Worm (Caenorhabditis elegans) whole organism, young adult: ENCODE data around the gene Y46G5A.20.

Experiments used
- B0019.2 ChIP-seq: fragments of 200-800 bp; sonication (Bioruptor generic); conservative IDR thresholded peaks from 2 replicates; pipeline ENCODE4 v1.3.6; 2022; ENCODE audit warnings: missing genetic modification reagents, missing genetic modification characterization, missing compliant biosample characterization
- B0261.1 ChIP-seq: sonication (generic microtip); optimal IDR thresholded peaks from 2 replicates; lab custom pipeline; 2016; ENCODE audit warnings: mild to moderate bottlenecking, missing genetic modification characterization, moderate library complexity, missing compliant biosample characterization
- B0336.3 ChIP-seq: fragments of 200-800 bp; sonication (Bioruptor generic); IDR thresholded peaks from 2 replicates; pipeline ENCODE4 v1.3.6; 2022; ENCODE audit warnings: missing genetic modification characterization, missing compliant biosample characterization
- C06A6.2 ChIP-seq: fragments of 200-800 bp; sonication (Bioruptor generic); conservative IDR thresholded peaks from 2 replicates; pipeline ENCODE4 v1.3.6; 2022; ENCODE audit warnings: missing genetic modification characterization, missing compliant biosample characterization
- F33H1.4 ChIP-seq: fragments of 200-800 bp; sonication (Bioruptor generic); IDR thresholded peaks from 2 replicates; pipeline ENCODE4 v1.3.6; 2022; ENCODE audit warnings: missing genetic modification reagents, missing genetic modification characterization, missing compliant biosample characterization
- F39B2.1 ChIP-seq: fragments of 200-800 bp; sonication (Bioruptor generic); IDR thresholded peaks from 2 replicates; pipeline ENCODE4 v1.3.6; 2022; ENCODE audit warnings: missing genetic modification reagents, missing genetic modification characterization, missing compliant biosample characterization
- ZK185.1 ChIP-seq: sonication (generic microtip); optimal IDR thresholded peaks from 2 replicates; lab custom pipeline; 2016; ENCODE audit warnings: mild to moderate bottlenecking, missing genetic modification characterization, missing compliant biosample characterization; ENCODE audit not compliant: poor library complexity, severe bottlenecking
- aptf-3 ChIP-seq: fragments of 200-800 bp; sonication (Bioruptor generic); IDR thresholded peaks from 2 replicates; pipeline ENCODE4 v1.3.6; 2022; ENCODE audit warnings: missing genetic modification characterization, missing compliant biosample characterization
- atf-7 ChIP-seq: sonication (generic microtip); optimal IDR thresholded peaks from 2 replicates; lab custom pipeline; 2017; ENCODE audit warnings: mild to moderate bottlenecking, missing genetic modification characterization, missing compliant biosample characterization
- athp-1 ChIP-seq: sonication (generic microtip); optimal IDR thresholded peaks from 2 replicates; lab custom pipeline; 2017; ENCODE audit warnings: mild to moderate bottlenecking, missing genetic modification characterization, missing compliant biosample characterization
- attf-5 ChIP-seq: fragments of 200-800 bp; sonication (Bioruptor generic); optimal IDR thresholded peaks from 2 replicates; lab custom pipeline; 2018; ENCODE audit warnings: mild to moderate bottlenecking, missing genetic modification characterization, missing compliant biosample characterization
- ccch-3 ChIP-seq: fragments of 200-800 bp; sonication (Bioruptor generic); optimal IDR thresholded peaks from 2 replicates; lab custom pipeline; 2018; ENCODE audit warnings: mild to moderate bottlenecking, missing genetic modification characterization, missing compliant biosample characterization
- cebp-1 ChIP-seq, 2 experiments: fragments of 200-800 bp in 1 of 2; sonication (Bioruptor generic) in 1 of 2; sonication (generic microtip) in 1 of 2; IDR thresholded peaks in 1 of 2; optimal IDR thresholded peaks in 1 of 2; 2 replicates each; pipeline versions ENCODE4 v1.3.6 to Lab custom; 2017 to 2022; ENCODE audit warnings: missing compliant biosample characterization in 2 of 2, missing genetic modification characterization in 2 of 2, mild to moderate bottlenecking in 1 of 2, missing genetic modification reagents in 1 of 2, moderate library complexity in 1 of 2
- ceh-40 ChIP-seq: fragments of 200-800 bp; sonication (Bioruptor generic); IDR thresholded peaks from 2 replicates; pipeline ENCODE4 v1.3.6; 2022; ENCODE audit warnings: missing genetic modification characterization, missing compliant biosample characterization
- dox-1 ChIP-seq: fragments of 200-800 bp; sonication (Bioruptor generic); IDR thresholded peaks from 2 replicates; pipeline ENCODE4 v1.3.6; 2022; ENCODE audit warnings: missing genetic modification reagents, missing genetic modification characterization, missing compliant biosample characterization
- dpff-1 ChIP-seq: sonication (generic microtip); optimal IDR thresholded peaks from 2 replicates; lab custom pipeline; 2017; ENCODE audit warnings: mild to moderate bottlenecking, missing genetic modification characterization, missing compliant biosample characterization
- egl-18 ChIP-seq: fragments of 200-800 bp; sonication (Bioruptor generic); IDR thresholded peaks from 2 replicates; pipeline ENCODE4 v1.3.6; 2022; ENCODE audit warnings: missing genetic modification reagents, missing genetic modification characterization, missing compliant biosample characterization
- ets-4 ChIP-seq: fragments of 200-800 bp; sonication (Bioruptor generic); optimal IDR thresholded peaks from 2 replicates; lab custom pipeline; 2018; ENCODE audit warnings: mild to moderate bottlenecking, missing genetic modification characterization, missing compliant biosample characterization
- hlh-12 ChIP-seq: sonication (generic microtip); optimal IDR thresholded peaks from 2 replicates; lab custom pipeline; 2016; ENCODE audit warnings: missing genetic modification characterization, missing compliant biosample characterization
- hmg-1.2 ChIP-seq: fragments of 200-800 bp; sonication (Bioruptor generic); IDR thresholded peaks from 2 replicates; pipeline ENCODE4 v1.3.6; 2022; ENCODE audit warnings: missing genetic modification reagents, missing genetic modification characterization, missing compliant biosample characterization
- let-526 ChIP-seq: fragments of 200-800 bp; sonication (Bioruptor generic); IDR thresholded peaks from 2 replicates; pipeline ENCODE4 v1.3.6; 2022; ENCODE audit warnings: missing genetic modification reagents, missing genetic modification characterization, missing compliant biosample characterization
- lin-54 ChIP-seq: fragments of 200-800 bp; sonication (Bioruptor generic); optimal IDR thresholded peaks from 2 replicates; lab custom pipeline; 2018; ENCODE audit warnings: mild to moderate bottlenecking, missing genetic modification characterization, missing compliant biosample characterization
- madf-10 ChIP-seq: sonication (generic microtip); optimal IDR thresholded peaks from 2 replicates; lab custom pipeline; 2016; ENCODE audit warnings: mild to moderate bottlenecking, missing genetic modification characterization, missing compliant biosample characterization
- mcd-1 ChIP-seq: fragments of 200-800 bp; sonication (Bioruptor generic); IDR thresholded peaks from 2 replicates; pipeline ENCODE4 v1.3.6; 2022; ENCODE audit warnings: missing genetic modification reagents, missing genetic modification characterization, missing compliant biosample characterization
- mxl-1 ChIP-seq: sonication (generic microtip); optimal IDR thresholded peaks from 2 replicates; lab custom pipeline; 2016; ENCODE audit warnings: missing genetic modification characterization, missing compliant biosample characterization
- nhr-27 ChIP-seq: fragments of 200-800 bp; sonication (Bioruptor generic); optimal IDR thresholded peaks from 2 replicates; lab custom pipeline; 2018; ENCODE audit warnings: mild to moderate bottlenecking, missing genetic modification characterization, moderate library complexity, missing compliant biosample characterization
- nhr-80 ChIP-seq: sonication (generic microtip); optimal IDR thresholded peaks from 2 replicates; lab custom pipeline; 2016; ENCODE audit warnings: missing genetic modification characterization, missing compliant biosample characterization
- rec-8 ChIP-seq, 2 experiments: sonication (generic microtip); optimal IDR thresholded peaks; 2 replicates each; lab custom pipeline; 2016; ENCODE audit warnings: mild to moderate bottlenecking in 2 of 2, missing genetic modification characterization in 2 of 2, missing genetic modification reagents in 2 of 2, missing genotype in 2 of 2, missing biosample characterization in 1 of 2, missing compliant biosample characterization in 1 of 2, moderate library complexity in 1 of 2
- tbx-9 ChIP-seq: sonication (generic microtip); optimal IDR thresholded peaks from 2 replicates; lab custom pipeline; 2016; ENCODE audit warnings: borderline replicate concordance, missing genetic modification characterization, inconsistent platforms, missing compliant biosample characterization
- tlf-1 ChIP-seq: fragments of 200-800 bp; sonication (Bioruptor generic); optimal IDR thresholded peaks from 2 replicates; lab custom pipeline; 2018; ENCODE audit warnings: mild to moderate bottlenecking, missing genetic modification characterization, missing compliant biosample characterization
- unc-62 ChIP-seq: fragments of 150-350 bp; optimal IDR thresholded peaks from 2 replicates; lab custom pipeline; 2014; ENCODE audit warnings: missing biosample characterization, missing genetic modification reagents, missing genetic modification characterization
- ztf-18 ChIP-seq: sonication (generic microtip); optimal IDR thresholded peaks from 2 replicates; lab custom pipeline; 2016; ENCODE audit warnings: missing genotype, mild to moderate bottlenecking, missing genetic modification characterization, missing compliant biosample characterization
- ztf-26 ChIP-seq: sonication (generic microtip); optimal IDR thresholded peaks from 2 replicates; lab custom pipeline; 2017; ENCODE audit warnings: missing genetic modification characterization, missing compliant biosample characterization

The Y46G5A.20 gene

ce11 chrII:12808746-12809145, 2.1 kb upstream of the Y46G5A.20 start (continued):
- TF ChIP-seq cebp-1 (GFP tag; IDR thresholded peaks at IDR 0.05; lab: Robert Waterston, UW) (no peak), cebp-1 (tag; optimal IDR thresholded peaks at IDR 0.05; lab: Kevin White, UChicago) (no peak), nhr-27 (tag; lab: Kevin White, UChicago) (no peak), atf-7 (tag; lab: Kevin White, UChicago) (no peak)
- TF ChIP-seq, all 124 proteins: peak for 19

- TF ChIP-seq dpff-1 (no peak), ceh-40 (GFP tag; lab: Robert Waterston, UW) (no peak), cebp-1 (GFP tag; IDR thresholded peaks at IDR 0.05; lab: Robert Waterston, UW) (peak; percentile 71; the same call in 1 of the 2 replicates), cebp-1 (tag; optimal IDR thresholded peaks at IDR 0.05; lab: Kevin White, UChicago) (peak; percentile 94), ZK185.1 (tag; lab: Kevin White, UChicago) (no peak)
These were observed 1.1 kb upstream of the Y46G5A.20 start for ce11 chrII:12809725-12810124.

ce11 chrII:12813253-12813652, 2.4 kb downstream of the Y46G5A.20 start:
- TF ChIP-seq ztf-26 (no peak), aptf-3 (GFP tag; lab: Robert Waterston, UW) (no peak), ets-4 (GFP tag; lab: Kevin White, UChicago) (no peak), ccch-3 (no peak), B0261.1 (no peak), tbx-9 (no peak), C06A6.2 (no peak)

- TF ChIP-seq B0019.2 (GFP tag; lab: Robert Waterston, UW) (no peak), mcd-1 (GFP tag; lab: Robert Waterston, UW) (0 out of 2 replicates have a peak, but pooled peaks have one; percentile 27), tlf-1 (no peak), nhr-80 (peak; percentile 76), atf-7 (tag; lab: Kevin White, UChicago) (peak; percentile 23)
These were observed 5.8 kb downstream of the Y46G5A.20 start, which contains the start of gene acl-7 for ce11 chrII:12816412-12817146. acl-7 (minus strand) TSS chrII:12816462.

ce11 chrII:12818488-12818887, 7.7 kb downstream of the Y46G5A.20 start, which contains the start of gene Y46G5A.22:
Y46G5A.22 (minus strand) TSS chrII:12818588.
- TF ChIP-seq rec-8 (tag; optimal IDR thresholded peaks at IDR 0.05; lab: Kevin White, UChicago) (no peak), hlh-12 (tag; lab: Kevin White, UChicago) (no peak), tlf-1 (no peak), lin-54 (GFP tag; lab: Kevin White, UChicago) (no peak), mxl-1 (tag; lab: Kevin White, UChicago) (no peak), athp-1 (tag; lab: Kevin White, UChicago) (no peak), hmg-1.2 (GFP tag; lab: Robert Waterston, UW) (no peak), aptf-3 (GFP tag; lab: Robert Waterston, UW) (no peak), attf-5 (GFP tag; lab: Kevin White, UChicago) (no peak), nhr-80 (no peak), unc-62 (no peak), F39B2.1 (no peak), F33H1.4 (GFP tag; lab: Robert Waterston, UW) (no peak), madf-10 (tag; lab: Kevin White, UChicago) (no peak), ztf-18 (tag; lab: Kevin White, UChicago) (no peak), dox-1 (GFP tag; lab: Robert Waterston, UW) (no peak), egl-18 (no peak), B0336.3 (GFP tag; lab: Robert Waterston, UW) (no peak), let-526 (GFP tag; lab: Robert Waterston, UW) (no peak)
